Fruit fly (Drosophila melanogaster) whole organism, prepupa: ENCODE results near the gene CG17666.

Experiments
- Blimp-1 ChIP-seq: fragments of 200-800 bp; sonication (Bioruptor generic); optimal IDR thresholded peaks from 3 replicates; lab custom pipeline; 2017; ENCODE audit warnings: missing biosample characterization, missing genetic modification characterization, mild to moderate bottlenecking, moderate library complexity, missing genetic modification reagents
- CG10631 ChIP-seq: fragments of 200-800 bp; sonication (Bioruptor generic); optimal IDR thresholded peaks from 2 replicates; lab custom pipeline; 2016; ENCODE audit warnings: missing biosample characterization, missing genetic modification characterization
- CG10669 ChIP-seq: fragments of 200-800 bp; sonication (Bioruptor generic); optimal IDR thresholded peaks from 3 replicates; lab custom pipeline; 2018; ENCODE audit warnings: missing biosample characterization, mild to moderate bottlenecking, missing genetic modification characterization, moderate library complexity
- CG11294 ChIP-seq: fragments of 200-800 bp; sonication (Bioruptor generic); IDR thresholded peaks from 2 replicates; pipeline ENCODE4 v1.3.6; 2022; ENCODE audit warnings: missing biosample characterization, missing genetic modification characterization
- CG11762 ChIP-seq: fragments of 200-800 bp; sonication (Bioruptor generic); optimal IDR thresholded peaks from 3 replicates; lab custom pipeline; 2016; ENCODE audit warnings: missing biosample characterization, missing genetic modification characterization; ENCODE audit not compliant: insufficient read depth
- CG11902 ChIP-seq: fragments of 200-800 bp; sonication (Bioruptor generic); optimal IDR thresholded peaks from 3 replicates; lab custom pipeline; 2016; ENCODE audit warnings: missing biosample characterization, missing genetic modification characterization
- CG15336 ChIP-seq: fragments of 200-800 bp; sonication (Bioruptor generic); IDR thresholded peaks from 2 replicates; pipeline ENCODE4 v1.3.6; 2022; ENCODE audit warnings: missing biosample characterization, missing genetic modification characterization
- CG16779 ChIP-seq: fragments of 200-800 bp; sonication (Bioruptor generic); optimal IDR thresholded peaks from 3 replicates; lab custom pipeline; 2017; ENCODE audit warnings: missing biosample characterization, mild to moderate bottlenecking, missing genetic modification characterization
- CG3919 ChIP-seq: fragments of 200-800 bp; sonication (Bioruptor generic); optimal IDR thresholded peaks from 3 replicates; lab custom pipeline; 2016; ENCODE audit warnings: missing biosample characterization, missing genetic modification characterization
- CG4318 ChIP-seq: fragments of 200-800 bp; sonication (Bioruptor generic); optimal IDR thresholded peaks from 3 replicates; lab custom pipeline; 2017; ENCODE audit warnings: missing biosample characterization, mild to moderate bottlenecking, missing genetic modification characterization
- CG6163 ChIP-seq: fragments of 200-800 bp; sonication (Bioruptor generic); IDR thresholded peaks from 3 replicates; pipeline ENCODE4 v1.3.6; 2022; ENCODE audit warnings: missing biosample characterization, missing genetic modification characterization
- CG6276 ChIP-seq: fragments of 200-800 bp; sonication (Bioruptor generic); optimal IDR thresholded peaks from 2 replicates; lab custom pipeline; 2017; ENCODE audit warnings: missing biosample characterization, mild to moderate bottlenecking, missing genetic modification characterization
- CG6792 ChIP-seq: fragments of 200-800 bp; sonication (Bioruptor generic); optimal IDR thresholded peaks from 3 replicates; lab custom pipeline; 2016; ENCODE audit warnings: missing biosample characterization, missing genetic modification characterization
- CG6808 ChIP-seq: fragments of 200-800 bp; sonication (Bioruptor generic); optimal IDR thresholded peaks from 3 replicates; lab custom pipeline; 2017; ENCODE audit warnings: missing biosample characterization, missing genetic modification characterization, mild to moderate bottlenecking, moderate library complexity, missing genetic modification reagents
- CG6854 ChIP-seq: fragments of 200-800 bp; sonication (Bioruptor generic); optimal IDR thresholded peaks from 2 replicates; lab custom pipeline; 2017; ENCODE audit warnings: missing biosample characterization, mild to moderate bottlenecking, missing genetic modification characterization
- CG7368 ChIP-seq: fragments of 200-800 bp; sonication (Bioruptor generic); optimal IDR thresholded peaks from 3 replicates; lab custom pipeline; 2016; ENCODE audit warnings: missing biosample characterization, missing genetic modification characterization
- CG8119 ChIP-seq: fragments of 200-800 bp; sonication (Bioruptor generic); IDR thresholded peaks from 3 replicates; pipeline ENCODE4 v1.3.6; 2022; ENCODE audit warnings: missing biosample characterization, missing genetic modification characterization
- CG8319 ChIP-seq: fragments of 200-800 bp; sonication (Bioruptor generic); optimal IDR thresholded peaks from 3 replicates; lab custom pipeline; 2016; ENCODE audit warnings: missing biosample characterization, missing genetic modification characterization
- CG8632 ChIP-seq: fragments of 200-800 bp; sonication (Bioruptor generic); optimal IDR thresholded peaks from 3 replicates; lab custom pipeline; 2016; ENCODE audit warnings: missing biosample characterization, missing genetic modification characterization
- CG9139 ChIP-seq: fragments of 200-800 bp; sonication (Bioruptor generic); optimal IDR thresholded peaks from 3 replicates; lab custom pipeline; 2017; ENCODE audit warnings: missing biosample characterization, mild to moderate bottlenecking, missing genetic modification characterization
- Eip75B ChIP-seq: fragments of 200-800 bp; sonication (Bioruptor generic); optimal IDR thresholded peaks from 3 replicates; lab custom pipeline; 2016; ENCODE audit warnings: missing biosample characterization, missing genetic modification characterization
- Eip78C ChIP-seq: fragments of 200-800 bp; sonication (Bioruptor generic); peaks from one replicate; lab custom pipeline; 2016; ENCODE audit warnings: missing biosample characterization, missing genetic modification characterization
- Eip93F ChIP-seq: fragments of 200-800 bp; sonication (Bioruptor generic); optimal IDR thresholded peaks from 2 replicates; lab custom pipeline; 2016; ENCODE audit warnings: missing biosample characterization, mild to moderate bottlenecking, missing genetic modification characterization
- Ets96B ChIP-seq: fragments of 200-800 bp; optimal IDR thresholded peaks from 2 replicates; lab custom pipeline; 2019; ENCODE audit warnings: missing biosample characterization, mild to moderate bottlenecking, missing genetic modification characterization, moderate library complexity
- Gug ChIP-seq: fragments of 200-800 bp; sonication (Bioruptor generic); IDR thresholded peaks from 2 replicates; pipeline ENCODE4 v1.3.6; 2022; ENCODE audit warnings: missing biosample characterization, missing genetic modification characterization
- Hr39 ChIP-seq: fragments of 200-800 bp; sonication (Bioruptor generic); optimal IDR thresholded peaks from 2 replicates; lab custom pipeline; 2016; ENCODE audit warnings: missing biosample characterization, missing genetic modification characterization
- Hr4 ChIP-seq: fragments of 200-800 bp; sonication (Bioruptor generic); optimal IDR thresholded peaks from 3 replicates; lab custom pipeline; 2016; ENCODE audit warnings: missing biosample characterization, missing genetic modification characterization
- Met ChIP-seq: fragments of 200-800 bp; sonication (Bioruptor generic); optimal IDR thresholded peaks from 3 replicates; lab custom pipeline; 2016; ENCODE audit warnings: missing biosample characterization, missing genetic modification characterization
- Smox ChIP-seq: fragments of 200-800 bp; sonication (Bioruptor generic); optimal IDR thresholded peaks from 3 replicates; lab custom pipeline; 2016; ENCODE audit warnings: missing biosample characterization, missing genetic modification characterization
- Sox102F ChIP-seq: fragments of 200-800 bp; sonication (Bioruptor generic); optimal IDR thresholded peaks from 2 replicates; lab custom pipeline; 2016; ENCODE audit warnings: missing biosample characterization, mild to moderate bottlenecking, missing genetic modification characterization
- Sox14 ChIP-seq: fragments of 200-800 bp; sonication (Bioruptor generic); optimal IDR thresholded peaks from 3 replicates; lab custom pipeline; 2016; ENCODE audit warnings: missing biosample characterization, missing genetic modification characterization
- achi ChIP-seq: fragments of 200-800 bp; sonication (Bioruptor generic); optimal IDR thresholded peaks from 3 replicates; lab custom pipeline; 2016; ENCODE audit warnings: missing biosample characterization, missing genetic modification characterization
- acj6 ChIP-seq: fragments of 200-800 bp; sonication (Bioruptor generic); optimal IDR thresholded peaks from 3 replicates; lab custom pipeline; 2016; ENCODE audit warnings: missing biosample characterization, missing genetic modification characterization
- cyc ChIP-seq: fragments of 200-800 bp; sonication (Bioruptor generic); optimal IDR thresholded peaks from 3 replicates; lab custom pipeline; 2016; ENCODE audit warnings: missing biosample characterization, missing genetic modification characterization
- dac ChIP-seq: fragments of 200-800 bp; sonication (Bioruptor generic); optimal IDR thresholded peaks from 2 replicates; lab custom pipeline; 2017; ENCODE audit warnings: missing biosample characterization, mild to moderate bottlenecking, missing genetic modification characterization
- dsx ChIP-seq: fragments of 200-800 bp; optimal IDR thresholded peaks from 3 replicates; lab custom pipeline; 2019; ENCODE audit warnings: missing biosample characterization, mild to moderate bottlenecking, missing genetic modification characterization, moderate library complexity; ENCODE audit not compliant: poor library complexity, severe bottlenecking
- eg ChIP-seq: fragments of 200-800 bp; sonication (Bioruptor generic); IDR thresholded peaks from 3 replicates; pipeline ENCODE4 v1.3.6; 2022; ENCODE audit warnings: missing biosample characterization, missing genetic modification characterization
- esn ChIP-seq: fragments of 200-800 bp; sonication (Bioruptor generic); optimal IDR thresholded peaks from 2 replicates; lab custom pipeline; 2016; ENCODE audit warnings: missing biosample characterization, mild to moderate bottlenecking, missing genetic modification characterization, moderate library complexity
- fd59A ChIP-seq: fragments of 200-800 bp; sonication (Bioruptor generic); optimal IDR thresholded peaks from 2 replicates; lab custom pipeline; 2017; ENCODE audit warnings: missing biosample characterization, mild to moderate bottlenecking, missing genetic modification characterization, missing genetic modification reagents
- lz ChIP-seq: fragments of 200-800 bp; sonication (Bioruptor generic); optimal IDR thresholded peaks from 3 replicates; lab custom pipeline; 2016; ENCODE audit warnings: missing biosample characterization, missing genetic modification characterization
- net ChIP-seq: fragments of 200-800 bp; sonication (Bioruptor generic); optimal IDR thresholded peaks from 3 replicates; lab custom pipeline; 2016; ENCODE audit warnings: missing biosample characterization, missing genetic modification characterization
- pdm3 ChIP-seq: fragments of 200-800 bp; sonication (Bioruptor generic); optimal IDR thresholded peaks from 3 replicates; lab custom pipeline; 2016; ENCODE audit warnings: missing biosample characterization, missing genetic modification characterization
- salr ChIP-seq, 2 experiments: fragments of 200-800 bp; sonication (Bioruptor generic); optimal IDR thresholded peaks; 3 replicates each; lab custom pipeline; 2016 to 2018; ENCODE audit warnings: missing biosample characterization in 2 of 2, missing genetic modification characterization in 2 of 2, mild to moderate bottlenecking in 1 of 2
- svp ChIP-seq: fragments of 200-800 bp; sonication (Bioruptor generic); peaks from one replicate; lab custom pipeline; 2016; ENCODE audit warnings: missing biosample characterization, missing genetic modification characterization
- topi ChIP-seq: fragments of 200-800 bp; sonication (Bioruptor generic); optimal IDR thresholded peaks from 3 replicates; lab custom pipeline; 2016; ENCODE audit warnings: missing biosample characterization, missing genetic modification characterization
- vri ChIP-seq: fragments of 200-800 bp; sonication (Bioruptor generic); optimal IDR thresholded peaks from 3 replicates; lab custom pipeline; 2016; ENCODE audit warnings: missing biosample characterization, mild to moderate bottlenecking, missing genetic modification characterization

Gene CG17666

DNA sequence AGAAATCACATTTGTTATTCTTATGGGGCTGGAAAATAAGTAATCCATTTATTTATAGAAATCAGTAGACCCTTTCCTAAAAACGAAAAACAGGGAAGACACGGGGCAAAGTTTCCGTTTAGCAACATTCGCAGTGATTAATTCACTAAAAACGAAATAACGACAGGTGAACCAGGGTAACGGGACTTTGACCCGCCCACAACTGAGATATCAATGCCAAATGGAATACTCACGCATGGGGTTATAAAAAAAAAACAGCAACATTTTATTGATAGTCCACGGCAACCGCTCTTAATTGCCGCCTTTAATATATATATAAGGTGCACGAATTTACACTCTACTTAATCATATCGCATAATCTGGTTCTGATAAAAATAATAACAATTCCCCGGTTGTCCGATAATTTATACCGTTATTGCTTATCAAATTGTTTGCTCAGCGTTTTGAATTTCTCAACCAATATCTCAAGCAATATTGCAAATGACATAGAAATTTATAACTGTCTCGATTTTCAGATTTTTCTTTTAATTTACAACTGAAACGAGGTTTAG is 10.6 kb downstream of the CG17666 start:
- TF ChIP-seq CG4318 (GFP tag; lab: Kevin White, UChicago) (no peak), pdm3 (GFP tag; lab: Kevin White, UChicago) (no peak), svp (GFP tag; lab: Kevin White, UChicago) (peak; percentile 36), vri (peak; percentile 7), Eip93F (GFP tag; lab: Kevin White, UChicago) (peak; percentile 46), Eip78C (GFP tag; lab: Kevin White, UChicago) (peak; percentile 10), CG10631 (GFP tag; lab: Kevin White, UChicago) (no peak), CG3919 (GFP tag; lab: Kevin White, UChicago) (no peak), Blimp-1 (GFP tag; lab: Kevin White, UChicago) (no peak), Sox102F (GFP tag; lab: Kevin White, UChicago) (no peak), CG8119 (GFP tag; lab: Robert Waterston, UW) (no peak), CG7368 (GFP tag; lab: Kevin White, UChicago) (no peak), CG11294 (GFP tag; lab: Robert Waterston, UW) (no peak), CG15336 (no peak), Gug (no peak), CG11902 (GFP tag; lab: Kevin White, UChicago) (no peak), fd59A (GFP tag; lab: Kevin White, UChicago) (no peak)

DNA sequence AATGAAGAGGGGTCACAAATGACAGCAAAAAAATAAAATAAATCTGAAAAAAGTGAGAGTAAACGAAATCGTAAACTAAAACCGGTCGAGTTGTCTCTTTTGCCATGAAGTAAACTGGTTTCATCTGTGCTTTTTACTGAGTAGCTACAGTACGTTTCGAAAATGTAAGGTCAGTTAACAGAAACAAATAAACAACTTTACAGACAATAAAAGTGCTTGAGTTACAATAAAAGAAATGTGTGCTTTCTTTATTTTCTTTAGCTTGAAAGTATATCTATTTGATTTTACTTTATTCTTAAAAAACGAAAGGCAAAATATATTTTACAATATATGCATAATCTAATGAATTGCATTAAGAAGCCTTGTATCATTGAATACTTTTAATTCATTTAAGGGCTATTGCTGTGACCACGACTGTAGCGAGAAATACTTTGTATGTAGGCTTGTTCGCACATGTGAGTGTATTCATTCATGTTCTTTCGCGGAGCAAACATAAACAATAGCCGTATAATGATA is 11.9 kb downstream of the CG17666 start:
- TF ChIP-seq CG15336 (peak; percentile 89), CG3919 (GFP tag; lab: Kevin White, UChicago) (peak; percentile 81), Met (GFP tag; lab: Kevin White, UChicago) (peak; percentile 91), Sox102F (GFP tag; lab: Kevin White, UChicago) (peak; percentile 86), CG8319 (GFP tag; lab: Kevin White, UChicago) (peak; percentile 57), Sox14 (peak; percentile 88), CG6808 (GFP tag; lab: Kevin White, UChicago) (peak; percentile 91), cyc (peak; percentile 77), CG6854 (peak; percentile 69), fd59A (GFP tag; lab: Kevin White, UChicago) (peak; percentile 68), dac (peak; percentile 31), CG6792 (GFP tag; lab: Kevin White, UChicago) (peak; percentile 85), Ets96B (tag; lab: Kevin White, UChicago) (peak; percentile 92), svp (GFP tag; lab: Kevin White, UChicago) (peak; percentile 93), topi (GFP tag; lab: Kevin White, UChicago) (peak; percentile 87), CG4318 (GFP tag; lab: Kevin White, UChicago) (peak; percentile 55), lz (GFP tag; lab: Kevin White, UChicago) (peak; percentile 88), pdm3 (GFP tag; lab: Kevin White, UChicago) (peak; percentile 88), Eip78C (GFP tag; lab: Kevin White, UChicago) (peak; percentile 99), CG6276 (peak; percentile 86), Eip75B (peak; percentile 90), esn (GFP tag; lab: Kevin White, UChicago) (peak; percentile 91), achi (peak; percentile 86), vri (peak; percentile 68), Hr39 (peak; percentile 69), CG16779 (tag; lab: Kevin White, UChicago) (peak; percentile 83), salr (GFP tag; optimal IDR thresholded peaks at IDR 0.05; lab: Kevin White, UChicago) (peak; percentile 38 to 87), CG11902 (GFP tag; lab: Kevin White, UChicago) (peak; percentile 65), CG11294 (GFP tag; lab: Robert Waterston, UW) (peak; percentile 15; the same call in 1 of the 2 replicates), CG7368 (GFP tag; lab: Kevin White, UChicago) (peak; percentile 70), CG8632 (GFP tag; lab: Kevin White, UChicago) (peak; percentile 85), CG8119 (GFP tag; lab: Robert Waterston, UW) (peak; percentile 90), Hr4 (GFP tag; lab: Kevin White, UChicago) (peak; percentile 79), Gug (peak; percentile 65), Smox (GFP tag; lab: Kevin White, UChicago) (peak; percentile 87), dsx (peak; percentile 99), CG11762 (GFP tag; lab: Kevin White, UChicago) (peak; percentile 71), acj6 (peak; percentile 86), Blimp-1 (GFP tag; lab: Kevin White, UChicago) (peak; percentile 97), CG9139 (GFP tag; lab: Kevin White, UChicago) (peak; percentile 81), CG10669 (GFP tag; lab: Kevin White, UChicago) (peak; percentile 85), eg (GFP tag; lab: Robert Waterston, UW) (peak; percentile 80; the same call in 2 of the 3 replicates), CG6163 (GFP tag; lab: Robert Waterston, UW) (peak; percentile 69), net (GFP tag; lab: Kevin White, UChicago) (peak; percentile 89)
